Worm (Caenorhabditis elegans): Measurements from ENCODE around the gene T19C3.7.

- TF ChIP-seq snpc-4 (tag; optimal IDR thresholded peaks at IDR 0.05) (no peak), unc-130 (tag; optimal IDR thresholded peaks at IDR 0.05) (no peak), sox-4 (tag; optimal IDR thresholded peaks at IDR 0.05) (no peak), fos-1 (tag; optimal IDR thresholded peaks at IDR 0.05) (no peak), lin-35 (GFP tag; optimal IDR thresholded peaks at IDR 0.05) (no peak), nhr-76 (tag; optimal IDR thresholded peaks at IDR 0.05) (no peak), ama-1 (optimal IDR thresholded peaks at IDR 0.05) (no peak), mdl-1 (tag; optimal IDR thresholded peaks at IDR 0.05) (peak in 1 of 2 experiments; percentile 37), ceh-82 (tag; optimal IDR thresholded peaks at IDR 0.05) (peak in 1 of 3 experiments; percentile 25), aly-2 (tag; optimal IDR thresholded peaks at IDR 0.05) (no peak), lin-15B (tag; optimal IDR thresholded peaks at IDR 0.05) (no peak), tbx-2 (tag; optimal IDR thresholded peaks at IDR 0.05) (peak; percentile 7)
Measured at ce11 chrIII:647248-647647, 11.3 kb upstream of the T19C3.7 start.

All from whole organism, L1 larva.